Fruit fly (Drosophila melanogaster) whole organism, pupa: ENCODE measurements around the gene CG14618.

Source experiments
- CG14655 ChIP-seq: fragments of 200-800 bp; sonication (Bioruptor generic); optimal IDR thresholded peaks from 3 replicates; lab custom pipeline; 2017; ENCODE audit warnings: mild to moderate bottlenecking, missing biosample characterization, missing genetic modification reagents, missing genetic modification characterization
- CG15710 ChIP-seq: fragments of 200-800 bp; sonication (Bioruptor generic); optimal IDR thresholded peaks from 2 replicates; lab custom pipeline; 2018; ENCODE audit warnings: missing biosample characterization, mild to moderate bottlenecking, missing genetic modification characterization, moderate library complexity
- CG32121 ChIP-seq: fragments of 200-800 bp; sonication (Bioruptor generic); IDR thresholded peaks from 2 replicates; pipeline ENCODE4 v1.3.6; 2022; ENCODE audit warnings: missing biosample characterization, missing genetic modification characterization
- CG34367 ChIP-seq: fragments of 200-800 bp; sonication (Bioruptor generic); optimal IDR thresholded peaks from 2 replicates; lab custom pipeline; 2018; ENCODE audit warnings: missing biosample characterization, mild to moderate bottlenecking, missing genetic modification characterization
- CG8301 ChIP-seq: fragments of 200-800 bp; sonication (Bioruptor generic); optimal IDR thresholded peaks from 2 replicates; lab custom pipeline; 2018; ENCODE audit warnings: missing biosample characterization, mild to moderate bottlenecking, missing genetic modification characterization
- CG9948 ChIP-seq: fragments of 200-800 bp; sonication (Bioruptor generic); optimal IDR thresholded peaks from 2 replicates; lab custom pipeline; 2018; ENCODE audit warnings: missing biosample characterization, mild to moderate bottlenecking, missing genetic modification characterization, moderate library complexity
- D1 ChIP-seq: fragments of 200-800 bp; sonication (Bioruptor generic); optimal IDR thresholded peaks from 2 replicates; lab custom pipeline; 2018; ENCODE audit warnings: missing biosample characterization, mild to moderate bottlenecking, missing genetic modification characterization, moderate library complexity
- EcR ChIP-seq: fragments of 200-800 bp; sonication (Bioruptor generic); optimal IDR thresholded peaks from 3 replicates; lab custom pipeline; 2019; ENCODE audit warnings: missing biosample characterization, missing genetic modification characterization, mild to moderate bottlenecking, moderate library complexity, missing genetic modification reagents
- Snoo ChIP-seq: fragments of 200-800 bp; sonication (Bioruptor generic); optimal IDR thresholded peaks from 3 replicates; lab custom pipeline; 2017; ENCODE audit warnings: missing biosample characterization, mild to moderate bottlenecking, missing genetic modification characterization, inconsistent platforms
- fd96Ca ChIP-seq: fragments of 200-800 bp; sonication (Bioruptor generic); IDR thresholded peaks from 3 replicates; pipeline ENCODE4 v1.3.6; 2022; ENCODE audit warnings: missing biosample characterization, missing genetic modification characterization
- rn ChIP-seq: fragments of 200-800 bp; sonication (Bioruptor generic); IDR thresholded peaks from 2 replicates; pipeline ENCODE4 v1.3.6; 2022; ENCODE audit warnings: missing biosample characterization, missing genetic modification characterization

- TF ChIP-seq Snoo (tag; lab: Kevin White, UChicago) (no peak), fd96Ca (GFP tag; lab: Robert Waterston, UW) (no peak), D1 (no peak), CG9948 (no peak), CG34367 (tag; lab: Kevin White, UChicago) (no peak), EcR (GFP tag; lab: Kevin White, UChicago) (no peak), CG15710 (no peak), CG32121 (GFP tag; lab: Robert Waterston, UW) (no peak), CG8301 (no peak), CG14655 (GFP tag; lab: Kevin White, UChicago) (no peak), rn (GFP tag; lab: Robert Waterston, UW) (no peak)
Measured at dm6 chrX:22473520-22473919, at the start of gene CG14618.
